Fruit fly (Drosophila melanogaster) whole organism, embryonic: ENCODE measurements around the gene AhcyL1.

Experiments
- Atf-2 ChIP-seq: fragments of 200-800 bp; sonication (Bioruptor generic); optimal IDR thresholded peaks from 2 replicates; lab custom pipeline; 2016; ENCODE audit warnings: missing biosample characterization, missing genetic modification characterization
- CG1024 ChIP-seq: fragments of 200-800 bp; sonication (Bioruptor generic); IDR thresholded peaks from 2 replicates; pipeline ENCODE4 v1.3.6; 2022; ENCODE audit warnings: missing biosample characterization, missing genetic modification characterization
- CG10267 ChIP-seq: fragments of 200-800 bp; sonication (Bioruptor generic); optimal IDR thresholded peaks from 2 replicates; lab custom pipeline; 2018; ENCODE audit warnings: missing biosample characterization, mild to moderate bottlenecking, missing genetic modification characterization, moderate library complexity
- CG10431 ChIP-seq: fragments of 200-800 bp; sonication (Bioruptor generic); optimal IDR thresholded peaks from 3 replicates; lab custom pipeline; 2018; ENCODE audit warnings: missing biosample characterization, mild to moderate bottlenecking, missing genetic modification characterization
- CG11398 ChIP-seq: fragments of 200-800 bp; sonication (Bioruptor generic); optimal IDR thresholded peaks from 2 replicates; lab custom pipeline; 2016; ENCODE audit warnings: missing biosample characterization, missing genetic modification characterization
- CG11695 ChIP-seq: fragments of 200-800 bp; sonication (Bioruptor generic); IDR thresholded peaks from 3 replicates; pipeline ENCODE4 v1.3.6; 2022; ENCODE audit warnings: missing biosample characterization, missing genetic modification characterization
- CG11723 ChIP-seq: fragments of 200-800 bp; sonication (Bioruptor generic); optimal IDR thresholded peaks from 2 replicates; lab custom pipeline; 2017; ENCODE audit warnings: missing biosample characterization, mild to moderate bottlenecking, missing genetic modification characterization
- CG12236 ChIP-seq: fragments of 200-800 bp; sonication (Bioruptor generic); optimal IDR thresholded peaks from 2 replicates; lab custom pipeline; 2016; ENCODE audit warnings: missing biosample characterization, missing genetic modification characterization
- CG12299 ChIP-seq: fragments of 200-800 bp; sonication (Bioruptor generic); optimal IDR thresholded peaks from 2 replicates; lab custom pipeline; 2018; ENCODE audit warnings: missing biosample characterization, mild to moderate bottlenecking, missing genetic modification characterization
- CG12659 ChIP-seq: fragments of 200-800 bp; sonication (Bioruptor generic); optimal IDR thresholded peaks from 3 replicates; lab custom pipeline; 2017; ENCODE audit warnings: mild to moderate bottlenecking, missing biosample characterization, missing genetic modification reagents, missing genetic modification characterization
- CG14050 ChIP-seq: fragments of 200-800 bp; sonication (Bioruptor generic); IDR thresholded peaks from 3 replicates; pipeline ENCODE4 v1.3.6; 2022; ENCODE audit warnings: missing biosample characterization, missing genetic modification characterization
- CG15011 ChIP-seq: fragments of 200-800 bp; sonication (Bioruptor generic); optimal IDR thresholded peaks from 3 replicates; lab custom pipeline; 2018; ENCODE audit warnings: missing biosample characterization, mild to moderate bottlenecking, missing genetic modification characterization
- CG1602 ChIP-seq: fragments of 200-800 bp; sonication (Bioruptor generic); optimal IDR thresholded peaks from 3 replicates; lab custom pipeline; 2016; ENCODE audit warnings: missing biosample characterization, missing genetic modification characterization
- CG17802 ChIP-seq: fragments of 200-800 bp; sonication (Bioruptor generic); optimal IDR thresholded peaks from 2 replicates; lab custom pipeline; 2018; ENCODE audit warnings: missing biosample characterization, mild to moderate bottlenecking, missing genetic modification characterization, moderate library complexity
- CG18476 ChIP-seq: fragments of 200-800 bp; sonication (Bioruptor generic); optimal IDR thresholded peaks from 2 replicates; lab custom pipeline; 2016; ENCODE audit warnings: missing biosample characterization, mild to moderate bottlenecking, missing genetic modification characterization
- CG2116 ChIP-seq: fragments of 200-800 bp; sonication (Bioruptor generic); optimal IDR thresholded peaks from 3 replicates; lab custom pipeline; 2018; ENCODE audit warnings: missing biosample characterization, mild to moderate bottlenecking, missing genetic modification characterization
- CG2129 ChIP-seq: fragments of 200-800 bp; sonication (Bioruptor generic); IDR thresholded peaks from 2 replicates; pipeline ENCODE4 v1.3.6; 2022; ENCODE audit warnings: missing biosample characterization, missing genetic modification characterization; ENCODE audit not compliant: partially characterized antibody
- CG2678 ChIP-seq: fragments of 200-800 bp; sonication (Bioruptor generic); optimal IDR thresholded peaks from 3 replicates; lab custom pipeline; 2019; ENCODE audit warnings: missing biosample characterization, mild to moderate bottlenecking, missing genetic modification characterization, moderate library complexity
- CG2889 ChIP-seq: fragments of 200-800 bp; sonication (Bioruptor generic); IDR thresholded peaks from 3 replicates; pipeline ENCODE4 v1.3.6; 2022; ENCODE audit warnings: missing biosample characterization, missing genetic modification characterization
- CG34422 ChIP-seq: fragments of 200-800 bp; sonication (Bioruptor generic); IDR thresholded peaks from 3 replicates; pipeline ENCODE4 v1.3.6; 2022; ENCODE audit warnings: missing biosample characterization, missing genetic modification characterization
- CG3838 ChIP-seq: fragments of 200-800 bp; sonication (Bioruptor generic); optimal IDR thresholded peaks from 3 replicates; lab custom pipeline; 2016; ENCODE audit warnings: missing biosample characterization, missing genetic modification characterization
- CG6854 ChIP-seq: fragments of 200-800 bp; sonication (Bioruptor generic); optimal IDR thresholded peaks from 3 replicates; lab custom pipeline; 2017; ENCODE audit warnings: missing biosample characterization, mild to moderate bottlenecking, missing genetic modification characterization
- CG7556 ChIP-seq: fragments of 200-800 bp; sonication (Bioruptor generic); optimal IDR thresholded peaks from 2 replicates; lab custom pipeline; 2017; ENCODE audit warnings: missing biosample characterization, mild to moderate bottlenecking, missing genetic modification characterization
- CG9437 ChIP-seq: fragments of 200-800 bp; sonication (Bioruptor generic); optimal IDR thresholded peaks from 2 replicates; lab custom pipeline; 2018; ENCODE audit warnings: missing biosample characterization, mild to moderate bottlenecking, missing genetic modification characterization
- CG9797 ChIP-seq: fragments of 200-800 bp; sonication (Bioruptor generic); optimal IDR thresholded peaks from 3 replicates; lab custom pipeline; 2018; ENCODE audit warnings: missing biosample characterization, mild to moderate bottlenecking, missing genetic modification characterization
- CG9876 ChIP-seq: fragments of 200-800 bp; sonication (Bioruptor generic); optimal IDR thresholded peaks from 2 replicates; lab custom pipeline; 2016; ENCODE audit warnings: missing biosample characterization, missing genetic modification characterization
- Dbx ChIP-seq: fragments of 200-800 bp; sonication (Bioruptor generic); IDR thresholded peaks from 3 replicates; pipeline ENCODE4 v1.3.6; 2022; ENCODE audit warnings: missing biosample characterization, missing genetic modification characterization
- Dip2 ChIP-seq: fragments of 200-800 bp; sonication (Bioruptor generic); IDR thresholded peaks from 2 replicates; pipeline ENCODE4 v1.3.6; 2022; ENCODE audit warnings: missing biosample characterization, missing genetic modification characterization
- Fer1 ChIP-seq: fragments of 200-800 bp; sonication (Bioruptor generic); optimal IDR thresholded peaks from 2 replicates; lab custom pipeline; 2017; ENCODE audit warnings: missing biosample characterization, mild to moderate bottlenecking, missing genetic modification characterization
- H15 ChIP-seq: fragments of 200-800 bp; sonication (Bioruptor generic); IDR thresholded peaks from 3 replicates; pipeline ENCODE4 v1.3.6; 2022; ENCODE audit warnings: missing biosample characterization, missing genetic modification characterization
- Hmx ChIP-seq: fragments of 200-800 bp; sonication (Bioruptor generic); optimal IDR thresholded peaks from 2 replicates; lab custom pipeline; 2016; ENCODE audit warnings: missing biosample characterization, missing genetic modification characterization
- Kr ChIP-seq: fragments of 200-800 bp; sonication (Bioruptor generic); optimal IDR thresholded peaks from 2 replicates; lab custom pipeline; 2017; ENCODE audit warnings: missing biosample characterization, mild to moderate bottlenecking, missing genetic modification characterization
- NK7.1 ChIP-seq: fragments of 200-800 bp; sonication (Bioruptor generic); optimal IDR thresholded peaks from 3 replicates; lab custom pipeline; 2016; ENCODE audit warnings: missing biosample characterization, missing genetic modification characterization
- Nf-YA ChIP-seq: fragments of 200-800 bp; sonication (Bioruptor generic); IDR thresholded peaks from 2 replicates; pipeline ENCODE4 v1.3.6; 2022; ENCODE audit warnings: missing biosample characterization, missing genetic modification characterization
- chm ChIP-seq: fragments of 200-800 bp; sonication (Bioruptor generic); IDR thresholded peaks from 2 replicates; pipeline ENCODE4 v1.3.6; 2022; ENCODE audit warnings: missing biosample characterization, missing genetic modification characterization
- ftz-f1 ChIP-seq: fragments of 200-800 bp; sonication (Bioruptor generic); optimal IDR thresholded peaks from 2 replicates; lab custom pipeline; 2016; ENCODE audit warnings: missing biosample characterization, missing genetic modification characterization
- gcm2 ChIP-seq: fragments of 200-800 bp; sonication (Bioruptor generic); optimal IDR thresholded peaks from 2 replicates; lab custom pipeline; 2016; ENCODE audit warnings: missing biosample characterization, missing genetic modification characterization
- gsb ChIP-seq: fragments of 200-800 bp; sonication (Bioruptor generic); IDR thresholded peaks from 2 replicates; pipeline ENCODE4 v1.3.6; 2022; ENCODE audit warnings: missing biosample characterization, missing genetic modification characterization
- insv ChIP-seq, 2 experiments: fragments of 200-800 bp; sonication (Bioruptor generic); optimal IDR thresholded peaks; 3 replicates each; lab custom pipeline; 2016 to 2018; ENCODE audit warnings: missing biosample characterization in 2 of 2, missing genetic modification characterization in 2 of 2
- jing ChIP-seq: fragments of 200-800 bp; sonication (Bioruptor generic); optimal IDR thresholded peaks from 2 replicates; lab custom pipeline; 2018; ENCODE audit warnings: missing biosample characterization, mild to moderate bottlenecking, missing genetic modification characterization
- kay ChIP-seq: fragments of 200-800 bp; sonication (Bioruptor generic); optimal IDR thresholded peaks from 2 replicates; lab custom pipeline; 2016; ENCODE audit warnings: missing biosample characterization, missing genetic modification characterization
- nau ChIP-seq: fragments of 200-800 bp; sonication (Bioruptor generic); optimal IDR thresholded peaks from 3 replicates; lab custom pipeline; 2017; ENCODE audit warnings: missing biosample characterization, mild to moderate bottlenecking, missing genetic modification characterization, missing genetic modification reagents
- org-1 ChIP-seq: fragments of 200-800 bp; sonication (Bioruptor generic); optimal IDR thresholded peaks from 2 replicates; lab custom pipeline; 2017; ENCODE audit warnings: missing biosample characterization, missing genetic modification characterization
- sc ChIP-seq, 3 experiments: fragments of >200 bp in 2 of 3; fragments of 200-800 bp in 1 of 3; sonication (Bioruptor generic) in 1 of 3; optimal IDR thresholded peaks; 2 replicates in 2 of 3; 3 replicates in 1 of 3; lab custom pipeline; 2017; ENCODE audit warnings: mild to moderate bottlenecking in 1 of 3, missing biosample characterization in 1 of 3, missing genetic modification characterization in 1 of 3, missing genetic modification reagents in 1 of 3
- sens ChIP-seq: fragments of 200-800 bp; sonication (Bioruptor generic); peaks from one replicate; lab custom pipeline; 2016; ENCODE audit warnings: missing biosample characterization, missing genetic modification characterization
- sug ChIP-seq: fragments of 200-800 bp; optimal IDR thresholded peaks from 2 replicates; lab custom pipeline; 2019; ENCODE audit warnings: missing biosample characterization, mild to moderate bottlenecking, missing genetic modification characterization, moderate library complexity
- unc-4 ChIP-seq: fragments of 200-800 bp; sonication (Bioruptor generic); IDR thresholded peaks from 2 replicates; pipeline ENCODE4 v1.3.6; 2022; ENCODE audit warnings: missing biosample characterization, missing genetic modification characterization; ENCODE audit not compliant: partially characterized antibody
- vfl ChIP-seq: fragments of 200-800 bp; sonication (Bioruptor generic); optimal IDR thresholded peaks from 2 replicates; lab custom pipeline; 2016; ENCODE audit warnings: missing biosample characterization, missing genetic modification characterization
- vnd ChIP-seq: fragments of 200-800 bp; sonication (Bioruptor generic); IDR thresholded peaks from 3 replicates; pipeline ENCODE4 v1.3.6; 2022; ENCODE audit warnings: missing biosample characterization, missing genetic modification characterization; ENCODE audit not compliant: partially characterized antibody
- wek ChIP-seq: fragments of 200-800 bp; sonication (Bioruptor generic); optimal IDR thresholded peaks from 3 replicates; lab custom pipeline; 2018; ENCODE audit warnings: missing biosample characterization, mild to moderate bottlenecking, missing genetic modification characterization, moderate library complexity

The AhcyL1 gene

DNA sequence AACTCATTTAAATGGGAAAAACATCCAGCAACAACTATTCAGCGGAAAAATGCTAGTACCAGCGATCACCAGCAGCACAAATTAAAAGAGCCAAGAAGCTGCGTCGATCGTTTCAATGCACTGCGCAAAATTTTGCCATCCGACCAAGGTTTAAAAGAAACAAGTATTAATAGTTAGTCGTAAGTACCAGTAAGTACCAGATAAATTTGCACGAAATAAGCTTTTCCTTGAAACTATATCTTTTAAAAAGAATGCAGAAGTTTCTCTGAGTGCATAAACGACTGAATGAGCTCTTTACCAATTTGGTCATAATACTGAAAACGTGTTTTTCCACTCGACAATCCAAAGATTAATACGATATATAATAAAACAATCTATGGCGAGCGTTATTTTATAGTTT, 38.9 kb downstream of the AhcyL1 start (continued):
- TF ChIP-seq Dbx (GFP tag; lab: Robert Waterston, UW) (peak; percentile 55; the same call in 1 of the 3 replicates), Dip2 (GFP tag; lab: Robert Waterston, UW) (no peak), CG11723 (GFP tag; lab: Kevin White, UChicago) (peak; percentile 19), Kr (GFP tag; lab: Kevin White, UChicago) (no peak), jing (peak; percentile 39), CG11398 (peak; percentile 26), org-1 (GFP tag; lab: Kevin White, UChicago) (peak; percentile 31), CG14050 (GFP tag; lab: Robert Waterston, UW) (peak; percentile 67; the same call in 2 of the 3 replicates), Atf-2 (peak; percentile 56), CG9797 (no peak), CG3838 (GFP tag; lab: Kevin White, UChicago) (no peak), CG12236 (no peak), CG2889 (GFP tag; lab: Robert Waterston, UW) (peak; percentile 61; the same call in 2 of the 3 replicates), vnd (GFP tag; lab: Robert Waterston, UW) (no peak), chm (GFP tag; lab: Robert Waterston, UW) (peak; percentile 68; the same call in 1 of the 2 replicates), CG10267 (tag; lab: Kevin White, UChicago) (peak; percentile 42), NK7.1 (GFP tag; lab: Kevin White, UChicago) (peak; percentile 53), CG1602 (GFP tag; lab: Kevin White, UChicago) (peak; percentile 58), sens (GFP tag; lab: Kevin White, UChicago) (peak; percentile 93), CG34422 (GFP tag; lab: Robert Waterston, UW) (0 out of 3 replicates have a peak, but pooled peaks have one; percentile 20), CG2678 (tag; lab: Kevin White, UChicago) (peak; percentile 73), CG17802 (no peak), CG6854 (GFP tag; lab: Kevin White, UChicago) (peak; percentile 44), CG1024 (GFP tag; lab: Robert Waterston, UW) (0 out of 2 replicates have a peak, but pooled peaks have one; percentile 13), sc (optimal IDR thresholded peaks at IDR 0.05; lab: Kevin White, UChicago) (no peak), sc (GFP tag; optimal IDR thresholded peaks at IDR 0.05; lab: Kevin White, UChicago) (no peak), CG2116 (GFP tag; lab: Kevin White, UChicago) (peak; percentile 13), CG12299 (tag; lab: Kevin White, UChicago) (peak; percentile 24), kay (GFP tag; lab: Kevin White, UChicago) (no peak), H15 (GFP tag; lab: Robert Waterston, UW) (peak; percentile 64), unc-4 (no peak), wek (GFP tag; lab: Kevin White, UChicago) (no peak), Fer1 (GFP tag; lab: Kevin White, UChicago) (peak; percentile 61), gsb (GFP tag; lab: Robert Waterston, UW) (peak; percentile 65), nau (GFP tag; lab: Kevin White, UChicago) (peak; percentile 52), CG9876 (peak; percentile 38), CG10431 (GFP tag; lab: Kevin White, UChicago) (no peak), vfl (GFP tag; lab: Kevin White, UChicago) (peak; percentile 34), Hmx (GFP tag; lab: Kevin White, UChicago) (peak; percentile 21), CG12659 (GFP tag; lab: Kevin White, UChicago) (peak; percentile 58), CG2129 (no peak), CG7556 (GFP tag; lab: Kevin White, UChicago) (peak; percentile 53), CG9437 (GFP tag; lab: Kevin White, UChicago) (peak; percentile 55), gcm2 (GFP tag; lab: Kevin White, UChicago) (no peak), ftz-f1 (GFP tag; lab: Kevin White, UChicago) (no peak), insv (GFP tag; optimal IDR thresholded peaks at IDR 0.05; lab: Kevin White, UChicago) (no peak), sug (tag; lab: Kevin White, UChicago) (peak; percentile 7), CG18476 (GFP tag; lab: Kevin White, UChicago) (peak; percentile 49), CG15011 (GFP tag; lab: Kevin White, UChicago) (peak; percentile 18), Nf-YA (GFP tag; lab: Robert Waterston, UW) (peak; percentile 63), CG11695 (GFP tag; lab: Robert Waterston, UW) (peak; percentile 77)
